Fruit fly (Drosophila melanogaster) whole organism, embryonic: ENCODE results near the gene mRRF1.

Experiments
- Adf1 ChIP-seq: fragments of 200-800 bp; sonication (Bioruptor generic); IDR thresholded peaks from 2 replicates; pipeline ENCODE4 v1.3.6; 2022; ENCODE audit warnings: missing biosample characterization, missing genetic modification characterization
- Atf6 ChIP-seq: fragments of 200-800 bp; sonication (Bioruptor generic); IDR thresholded peaks from 2 replicates; pipeline ENCODE4 v1.3.6; 2022; ENCODE audit warnings: missing biosample characterization, missing genetic modification characterization
- CG10274 ChIP-seq: fragments of 200-800 bp; sonication (Bioruptor generic); optimal IDR thresholded peaks from 3 replicates; lab custom pipeline; 2017; ENCODE audit warnings: missing biosample characterization, mild to moderate bottlenecking, missing genetic modification characterization
- CG10543 ChIP-seq: fragments of 200-800 bp; sonication (Bioruptor generic); optimal IDR thresholded peaks from 3 replicates; lab custom pipeline; 2017; ENCODE audit warnings: missing biosample characterization, mild to moderate bottlenecking, missing genetic modification characterization, moderate library complexity
- CG11723 ChIP-seq: fragments of 200-800 bp; sonication (Bioruptor generic); optimal IDR thresholded peaks from 2 replicates; lab custom pipeline; 2017; ENCODE audit warnings: missing biosample characterization, mild to moderate bottlenecking, missing genetic modification characterization
- CG12104 ChIP-seq: fragments of 200-800 bp; sonication (Bioruptor generic); optimal IDR thresholded peaks from 3 replicates; lab custom pipeline; 2016; ENCODE audit warnings: missing biosample characterization, missing genetic modification characterization
- CG12219 ChIP-seq: fragments of 200-800 bp; sonication (Bioruptor generic); optimal IDR thresholded peaks from 3 replicates; lab custom pipeline; 2018; ENCODE audit warnings: missing biosample characterization, mild to moderate bottlenecking, missing genetic modification characterization
- CG1233 ChIP-seq: fragments of 200-800 bp; sonication (Bioruptor generic); optimal IDR thresholded peaks from 4 replicates; lab custom pipeline; 2018; ENCODE audit warnings: missing biosample characterization, mild to moderate bottlenecking, missing genetic modification characterization
- CG15011 ChIP-seq: fragments of 200-800 bp; sonication (Bioruptor generic); optimal IDR thresholded peaks from 3 replicates; lab custom pipeline; 2018; ENCODE audit warnings: missing biosample characterization, mild to moderate bottlenecking, missing genetic modification characterization
- CG17359 ChIP-seq: fragments of 200-800 bp; sonication (Bioruptor generic); optimal IDR thresholded peaks from 3 replicates; lab custom pipeline; 2018; ENCODE audit warnings: missing biosample characterization, mild to moderate bottlenecking, missing genetic modification characterization, moderate library complexity
- CG1832 ChIP-seq: fragments of 200-800 bp; sonication (Bioruptor generic); optimal IDR thresholded peaks from 2 replicates; lab custom pipeline; 2017; ENCODE audit warnings: missing biosample characterization, mild to moderate bottlenecking, missing genetic modification characterization, inconsistent platforms
- CG18476 ChIP-seq: fragments of 200-800 bp; sonication (Bioruptor generic); optimal IDR thresholded peaks from 2 replicates; lab custom pipeline; 2016; ENCODE audit warnings: missing biosample characterization, mild to moderate bottlenecking, missing genetic modification characterization
- CG2199 ChIP-seq: fragments of 200-800 bp; sonication (Bioruptor generic); IDR thresholded peaks from 3 replicates; pipeline ENCODE4 v1.3.6; 2022; ENCODE audit warnings: missing biosample characterization, missing genetic modification characterization
- CG4730 ChIP-seq: fragments of 200-800 bp; sonication (Bioruptor generic); IDR thresholded peaks from 2 replicates; pipeline ENCODE4 v1.3.6; 2022; ENCODE audit warnings: missing biosample characterization, missing genetic modification characterization
- CG5245 ChIP-seq: fragments of 200-800 bp; sonication (Bioruptor generic); optimal IDR thresholded peaks from 3 replicates; lab custom pipeline; 2016; ENCODE audit warnings: missing biosample characterization, missing genetic modification characterization
- CG6765 ChIP-seq: fragments of 200-800 bp; sonication (Bioruptor generic); optimal IDR thresholded peaks from 3 replicates; lab custom pipeline; 2017; ENCODE audit warnings: missing biosample characterization, mild to moderate bottlenecking, missing genetic modification characterization
- Ets65A ChIP-seq: fragments of 200-800 bp; sonication (Bioruptor generic); peaks from one replicate; lab custom pipeline; 2016; ENCODE audit warnings: missing biosample characterization, missing genetic modification characterization
- Hr39 ChIP-seq: fragments of >200 bp; optimal IDR thresholded peaks from 2 replicates; lab custom pipeline; 2017
- Jarid2 ChIP-seq: fragments of 200-800 bp; sonication (Bioruptor generic); optimal IDR thresholded peaks from 3 replicates; lab custom pipeline; 2017; ENCODE audit warnings: mild to moderate bottlenecking, missing biosample characterization, missing genetic modification reagents, missing genetic modification characterization
- Lpt ChIP-seq: fragments of >200 bp; optimal IDR thresholded peaks from 2 replicates; lab custom pipeline; 2018; ENCODE audit warnings: missing biosample characterization, missing genetic modification characterization
- MBD-R2 ChIP-seq: fragments of 200-800 bp; sonication (Bioruptor generic); IDR thresholded peaks from 2 replicates; pipeline ENCODE4 v1.3.6; 2022; ENCODE audit warnings: missing biosample characterization, missing genetic modification characterization
- Mad ChIP-seq: fragments of 200-800 bp; sonication (Bioruptor generic); optimal IDR thresholded peaks from 2 replicates; lab custom pipeline; 2016; ENCODE audit warnings: missing biosample characterization, missing genetic modification characterization
- Myb ChIP-seq: fragments of 200-800 bp; sonication (Bioruptor generic); optimal IDR thresholded peaks from 2 replicates; lab custom pipeline; 2016; ENCODE audit warnings: missing biosample characterization, missing genetic modification characterization
- Neu2 ChIP-seq: fragments of 200-800 bp; sonication (Bioruptor generic); optimal IDR thresholded peaks from 3 replicates; lab custom pipeline; 2016; ENCODE audit warnings: missing biosample characterization, missing genetic modification characterization, borderline replicate concordance
- Vsx1 ChIP-seq: fragments of 200-800 bp; sonication (Bioruptor generic); optimal IDR thresholded peaks from 2 replicates; lab custom pipeline; 2017; ENCODE audit warnings: missing biosample characterization, mild to moderate bottlenecking, missing genetic modification characterization, missing genetic modification reagents
- Xbp1 ChIP-seq: fragments of 200-800 bp; sonication (Bioruptor generic); optimal IDR thresholded peaks from 3 replicates; lab custom pipeline; 2016; ENCODE audit warnings: missing biosample characterization, mild to moderate bottlenecking, missing genetic modification characterization
- YL-1 ChIP-seq: fragments of 200-800 bp; sonication (Bioruptor generic); optimal IDR thresholded peaks from 3 replicates; lab custom pipeline; 2017; ENCODE audit warnings: missing biosample characterization, mild to moderate bottlenecking, missing genetic modification characterization
- ac ChIP-seq: fragments of 200-800 bp; sonication (Bioruptor generic); optimal IDR thresholded peaks from 3 replicates; lab custom pipeline; 2017; ENCODE audit warnings: missing biosample characterization, mild to moderate bottlenecking, missing genetic modification characterization
- az2 ChIP-seq: fragments of 200-800 bp; sonication (Bioruptor generic); optimal IDR thresholded peaks from 3 replicates; lab custom pipeline; 2016; ENCODE audit warnings: missing biosample characterization, missing genetic modification characterization
- bigmax ChIP-seq: fragments of 200-800 bp; sonication (Bioruptor generic); optimal IDR thresholded peaks from 2 replicates; lab custom pipeline; 2018; ENCODE audit warnings: missing biosample characterization, mild to moderate bottlenecking, missing genetic modification characterization
- cad ChIP-seq: fragments of >200 bp; optimal IDR thresholded peaks from 2 replicates; lab custom pipeline; 2017; ENCODE audit warnings: missing biosample characterization, missing genetic modification characterization
- dmrt11E ChIP-seq: fragments of 200-800 bp; sonication (Bioruptor generic); optimal IDR thresholded peaks from 3 replicates; lab custom pipeline; 2018; ENCODE audit warnings: missing biosample characterization, mild to moderate bottlenecking, missing genetic modification characterization, moderate library complexity
- dpn ChIP-seq, 2 experiments: fragments of 200-800 bp; sonication (Bioruptor generic); optimal IDR thresholded peaks; 3 replicates each; lab custom pipeline; 2016; ENCODE audit warnings: missing biosample characterization in 2 of 2, missing genetic modification characterization in 2 of 2
- ems ChIP-seq: fragments of 200-800 bp; sonication (Bioruptor generic); optimal IDR thresholded peaks from 3 replicates; lab custom pipeline; 2016; ENCODE audit warnings: missing biosample characterization, missing genetic modification characterization
- gcm ChIP-seq: fragments of 200-800 bp; sonication (Bioruptor generic); optimal IDR thresholded peaks from 2 replicates; lab custom pipeline; 2019; ENCODE audit warnings: missing biosample characterization, mild to moderate bottlenecking, missing genetic modification characterization, moderate library complexity
- ham ChIP-seq: fragments of 200-800 bp; sonication (Bioruptor generic); IDR thresholded peaks from 2 replicates; pipeline ENCODE4 v1.3.6; 2022; ENCODE audit warnings: missing biosample characterization, missing genetic modification characterization
- kay ChIP-seq: fragments of 200-800 bp; sonication (Bioruptor generic); optimal IDR thresholded peaks from 2 replicates; lab custom pipeline; 2016; ENCODE audit warnings: missing biosample characterization, missing genetic modification characterization
- kni ChIP-seq: fragments of 200-800 bp; sonication (Bioruptor generic); optimal IDR thresholded peaks from 3 replicates; lab custom pipeline; 2017; ENCODE audit warnings: mild to moderate bottlenecking, missing biosample characterization, missing genetic modification reagents, missing genetic modification characterization
- lab ChIP-seq: fragments of 200-800 bp; sonication (Bioruptor generic); optimal IDR thresholded peaks from 3 replicates; lab custom pipeline; 2017; ENCODE audit warnings: missing biosample characterization, missing genetic modification characterization, mild to moderate bottlenecking, moderate library complexity, missing genetic modification reagents
- lbe ChIP-seq: fragments of 200-800 bp; sonication (Bioruptor generic); optimal IDR thresholded peaks from 2 replicates; lab custom pipeline; 2016; ENCODE audit warnings: missing biosample characterization, mild to moderate bottlenecking, missing genetic modification characterization
- mirr ChIP-seq: fragments of 200-800 bp; sonication (Bioruptor generic); optimal IDR thresholded peaks from 3 replicates; lab custom pipeline; 2018; ENCODE audit warnings: missing biosample characterization, mild to moderate bottlenecking, missing genetic modification characterization
- nau ChIP-seq: fragments of 200-800 bp; sonication (Bioruptor generic); optimal IDR thresholded peaks from 3 replicates; lab custom pipeline; 2017; ENCODE audit warnings: missing biosample characterization, mild to moderate bottlenecking, missing genetic modification characterization, missing genetic modification reagents
- pan ChIP-seq, 4 experiments: fragments of >200 bp in 3 of 4; fragments of 200-800 bp in 1 of 4; sonication (Bioruptor generic) in 1 of 4; optimal IDR thresholded peaks in 3 of 4; IDR thresholded peaks in 1 of 4; 2 replicates each; pipeline versions ENCODE4 v1.3.6 to Lab custom; 2017 to 2022; ENCODE audit warnings: missing biosample characterization in 2 of 4, missing genetic modification characterization in 2 of 4, mixed read lengths in 1 of 4
- ro ChIP-seq: fragments of 200-800 bp; sonication (Bioruptor generic); IDR thresholded peaks from 2 replicates; pipeline ENCODE4 v1.3.6; 2022; ENCODE audit warnings: missing biosample characterization, missing genetic modification characterization
- sens ChIP-seq: fragments of 200-800 bp; sonication (Bioruptor generic); peaks from one replicate; lab custom pipeline; 2016; ENCODE audit warnings: missing biosample characterization, missing genetic modification characterization
- sens-2 ChIP-seq: fragments of 200-800 bp; sonication (Bioruptor generic); IDR thresholded peaks from 2 replicates; pipeline ENCODE4 v1.3.6; 2022; ENCODE audit warnings: missing biosample characterization, missing genetic modification characterization
- tgo ChIP-seq: fragments of 200-800 bp; sonication (Bioruptor generic); IDR thresholded peaks from 3 replicates; pipeline ENCODE4 v1.3.6; 2022; ENCODE audit warnings: missing biosample characterization, missing genetic modification characterization
- ttk ChIP-seq: fragments of 200-800 bp; sonication (Bioruptor generic); IDR thresholded peaks from 2 replicates; pipeline ENCODE4 v2.1.2; 2022; ENCODE audit warnings: missing biosample characterization, missing genetic modification characterization
- vfl ChIP-seq: fragments of 200-800 bp; sonication (Bioruptor generic); optimal IDR thresholded peaks from 2 replicates; lab custom pipeline; 2016; ENCODE audit warnings: missing biosample characterization, missing genetic modification characterization
- wdn ChIP-seq: fragments of 200-800 bp; sonication (Bioruptor generic); IDR thresholded peaks from 2 replicates; pipeline ENCODE4 v1.3.6; 2022; ENCODE audit warnings: missing biosample characterization, missing genetic modification characterization
- zen2 ChIP-seq: fragments of 200-800 bp; sonication (Bioruptor generic); IDR thresholded peaks from 3 replicates; pipeline ENCODE4 v1.3.6; 2022; ENCODE audit warnings: missing biosample characterization, missing genetic modification characterization; ENCODE audit not compliant: partially characterized antibody

The mRRF1 gene

dm6 chr3L:9397156-9397555 lies 33.0 kb downstream of the mRRF1 start (continued):
- TF ChIP-seq CG12104 (GFP tag; lab: Kevin White, UChicago), result peak; percentile 62
- peak; percentile 25 for TF ChIP-seq Myb (GFP tag; lab: Kevin White, UChicago)
- peak; percentile 30 for TF ChIP-seq CG12219
- TF ChIP-seq mirr (GFP tag; lab: Kevin White, UChicago), result peak; percentile 92
- no peak for TF ChIP-seq az2 (GFP tag; lab: Kevin White, UChicago)
- TF ChIP-seq dpn (GFP tag; optimal IDR thresholded peaks at IDR 0.05; lab: Kevin White, UChicago), result peak in 1 of 2 experiments; percentile 67
- TF ChIP-seq CG1233 (GFP tag; lab: Kevin White, UChicago), result peak; percentile 75
- TF ChIP-seq sens (GFP tag; lab: Kevin White, UChicago), result peak; percentile 52
- no peak; the same call in 1 of the 2 replicates for TF ChIP-seq Adf1 (GFP tag; lab: Robert Waterston, UW)
- TF ChIP-seq ham, result peak; percentile 31; the same call in 1 of the 2 replicates
- peak; percentile 18 for TF ChIP-seq gcm (GFP tag; lab: Kevin White, UChicago)
- TF ChIP-seq bigmax (GFP tag; lab: Kevin White, UChicago), result peak; percentile 27
- TF ChIP-seq CG10274 (GFP tag; lab: Kevin White, UChicago), result peak; percentile 68
- peak; percentile 78 for TF ChIP-seq CG17359 (tag; lab: Kevin White, UChicago)
- peak; percentile 82 for TF ChIP-seq nau (GFP tag; lab: Kevin White, UChicago)
- TF ChIP-seq ac, result peak; percentile 62
- peak; percentile 97 for TF ChIP-seq lab (GFP tag; lab: Kevin White, UChicago)
- TF ChIP-seq kay, result peak; percentile 12
- peak; percentile 87 for TF ChIP-seq CG15011 (GFP tag; lab: Kevin White, UChicago)
- no peak for TF ChIP-seq Xbp1 (GFP tag; lab: Kevin White, UChicago)
- TF ChIP-seq CG6765 (GFP tag; lab: Kevin White, UChicago), result peak; percentile 89
- TF ChIP-seq vfl (GFP tag; lab: Kevin White, UChicago), result peak; percentile 19
- TF ChIP-seq Atf6 (GFP tag; lab: Robert Waterston, UW), result peak; percentile 77
- TF ChIP-seq Hr39 (lab: Kevin White, UChicago), result no peak
- TF ChIP-seq ro (GFP tag; lab: Robert Waterston, UW), result no peak
- no peak for TF ChIP-seq Lpt (GFP tag; lab: Kevin White, UChicago)
- no peak for TF ChIP-seq cad
- TF ChIP-seq CG5245 (GFP tag; lab: Kevin White, UChicago), result no peak
- TF ChIP-seq CG4730 (GFP tag; lab: Robert Waterston, UW), result no peak
- no peak for TF ChIP-seq CG1832 (GFP tag; lab: Kevin White, UChicago)
- peak; percentile 50 for TF ChIP-seq Jarid2 (GFP tag; lab: Kevin White, UChicago)
- no peak for TF ChIP-seq zen2 (GFP tag; lab: Robert Waterston, UW)
- TF ChIP-seq sens-2 (GFP tag; lab: Robert Waterston, UW), result no peak
- TF ChIP-seq wdn (GFP tag; lab: Robert Waterston, UW), result 0 out of 2 replicates have a peak, but pooled peaks have one; percentile 28
- no peak for TF ChIP-seq ttk (GFP tag; lab: Robert Waterston, UW)
- no peak for TF ChIP-seq Neu2 (GFP tag; lab: Kevin White, UChicago)
- peak; percentile 30 for TF ChIP-seq YL-1
- no peak for TF ChIP-seq dmrt11E (tag; lab: Kevin White, UChicago)
- TF ChIP-seq tgo (GFP tag; lab: Robert Waterston, UW), result no peak; the same call in 2 of the 3 replicates
- peak; percentile 46 for TF ChIP-seq CG11723
- TF ChIP-seq pan (optimal IDR thresholded peaks at IDR 0.05; lab: Kevin White, UChicago), result no peak
- peak in 1 of 2 experiments; percentile 36 for TF ChIP-seq pan (GFP tag; optimal IDR thresholded peaks at IDR 0.05 in 1 of 2, IDR thresholded peaks at IDR 0.05 in 1 of 2)
- TF ChIP-seq Mad, result no peak
- peak; percentile 26 for TF ChIP-seq kni
- peak; percentile 38 for TF ChIP-seq ems (GFP tag; lab: Kevin White, UChicago)
- TF ChIP-seq CG10543 (GFP tag; lab: Kevin White, UChicago), result peak; percentile 25
- no peak for TF ChIP-seq Ets65A (GFP tag; lab: Kevin White, UChicago)
- TF ChIP-seq Vsx1 (GFP tag; lab: Kevin White, UChicago), result peak; percentile 83
- TF ChIP-seq CG2199 (GFP tag; lab: Robert Waterston, UW), result peak; percentile 47; the same call in 1 of the 3 replicates
- TF ChIP-seq MBD-R2 (GFP tag; lab: Robert Waterston, UW), result peak; percentile 51; the same call in 1 of the 2 replicates
- TF ChIP-seq CG18476 (GFP tag; lab: Kevin White, UChicago), result peak; percentile 35
- peak; percentile 16 for TF ChIP-seq lbe (GFP tag; lab: Kevin White, UChicago)
